Worm (Caenorhabditis elegans) whole organism, early embryonic: ENCODE measurements around the gene scl-23.

Experiments
- B0310.2 ChIP-seq: sonication (generic microtip); optimal IDR thresholded peaks from 2 replicates; lab custom pipeline; 2016; ENCODE audit warnings: mild to moderate bottlenecking, missing genetic modification characterization, missing compliant biosample characterization
- aly-1 ChIP-seq: sonication (generic microtip); optimal IDR thresholded peaks from 2 replicates; lab custom pipeline; 2016; ENCODE audit warnings: missing genetic modification characterization, missing compliant biosample characterization
- ama-1 ChIP-seq: fragments of 150-350 bp; optimal IDR thresholded peaks from 2 replicates; lab custom pipeline; 2014
- ceh-36 ChIP-seq: sonication (generic microtip); optimal IDR thresholded peaks from 2 replicates; lab custom pipeline; 2016; ENCODE audit warnings: missing genetic modification characterization, inconsistent platforms, missing compliant biosample characterization
- ets-7 ChIP-seq: sonication (generic microtip); optimal IDR thresholded peaks from 2 replicates; lab custom pipeline; 2016; ENCODE audit warnings: missing genotype, missing genetic modification characterization, missing compliant biosample characterization
- flt-1 ChIP-seq: fragments of 200-800 bp; sonication (Bioruptor generic); IDR thresholded peaks from 2 replicates; pipeline ENCODE4 v1.3.6; 2022; ENCODE audit warnings: missing genetic modification characterization, missing compliant biosample characterization
- hmbx-1 ChIP-seq: sonication (generic microtip); optimal IDR thresholded peaks from 2 replicates; lab custom pipeline; 2016; ENCODE audit warnings: mild to moderate bottlenecking, missing genetic modification characterization, missing compliant biosample characterization
- hmg-4 ChIP-seq: fragments of 200-800 bp; sonication (Bioruptor generic); optimal IDR thresholded peaks from 2 replicates; lab custom pipeline; 2018; ENCODE audit warnings: mild to moderate bottlenecking, missing genetic modification characterization, missing compliant biosample characterization
- hnd-1 ChIP-seq: sonication (generic microtip); optimal IDR thresholded peaks from 2 replicates; lab custom pipeline; 2016; ENCODE audit warnings: missing genetic modification characterization, missing compliant biosample characterization
- scrt-1 ChIP-seq: fragments of 200-800 bp; sonication (Bioruptor generic); IDR thresholded peaks from 2 replicates; pipeline ENCODE4 v1.3.6; 2022; ENCODE audit warnings: missing genetic modification characterization, missing compliant biosample characterization
- sea-1 ChIP-seq: fragments of 200-800 bp; sonication (Bioruptor generic); conservative IDR thresholded peaks from 2 replicates; pipeline ENCODE4 v1.3.6; 2022; ENCODE audit warnings: missing genetic modification characterization, missing compliant biosample characterization
- tbx-11 ChIP-seq: fragments of 200-800 bp; sonication (Bioruptor generic); IDR thresholded peaks from 2 replicates; pipeline ENCODE4 v1.3.6; 2022; ENCODE audit warnings: missing genetic modification characterization, missing compliant biosample characterization
- tra-4 ChIP-seq: sonication (generic microtip); optimal IDR thresholded peaks from 2 replicates; lab custom pipeline; 2017; ENCODE audit warnings: missing genetic modification characterization, missing compliant biosample characterization

DNA sequence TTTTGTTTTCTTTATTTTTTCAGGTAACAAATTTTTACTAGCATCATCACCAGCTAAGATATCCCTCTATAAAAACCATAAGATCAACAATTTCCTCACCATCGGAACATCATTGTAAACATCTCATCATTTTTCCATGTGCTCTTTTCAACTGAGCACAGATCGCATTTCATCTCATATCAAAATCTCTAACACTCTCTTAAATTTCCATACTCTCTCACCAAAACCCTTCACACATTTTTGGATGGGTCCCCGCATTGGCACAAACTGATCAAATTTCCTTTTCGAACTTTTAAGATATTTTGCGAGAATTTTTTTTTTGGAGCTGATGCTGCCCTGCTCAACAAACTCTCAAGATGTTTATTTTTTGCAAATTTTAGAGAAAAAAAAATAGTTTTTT, 12.5 kb downstream of the scl-23 start:
- TF ChIP-seq B0310.2 (tag; lab: Kevin White, UChicago) (no peak), ama-1 (lab: Kevin White, UChicago) (no peak), ceh-36 (tag; lab: Kevin White, UChicago) (no peak), sea-1 (GFP tag; lab: Robert Waterston, UW) (no peak), ets-7 (no peak), hmbx-1 (tag; lab: Kevin White, UChicago) (no peak), tra-4 (tag; lab: Kevin White, UChicago) (no peak), hmg-4 (no peak), aly-1 (tag; lab: Kevin White, UChicago) (no peak), tbx-11 (GFP tag; lab: Robert Waterston, UW) (no peak), hnd-1 (no peak), flt-1 (GFP tag; lab: Robert Waterston, UW) (no peak), scrt-1 (GFP tag; lab: Robert Waterston, UW) (no peak)
